Fruit fly (Drosophila melanogaster): ENCODE results near the gene CG12817.
A peak's percentile ranks its signal among the peaks of the same experiment; 100 is the strongest.

- no peak for TF ChIP-seq dac (GFP tag; optimal IDR thresholded peaks at IDR 0.05)
- peak; percentile 46 for TF ChIP-seq Eip93F (GFP tag; optimal IDR thresholded peaks at IDR 0.05)
- TF ChIP-seq CG4318 (GFP tag; optimal IDR thresholded peaks at IDR 0.05), result peak; percentile 9
- TF ChIP-seq CG10669 (GFP tag; optimal IDR thresholded peaks at IDR 0.05), result peak; percentile 3
- peak; percentile 48 for TF ChIP-seq Lpt (GFP tag; optimal IDR thresholded peaks at IDR 0.05)
- TF ChIP-seq Sox102F (GFP tag; optimal IDR thresholded peaks at IDR 0.05), result peak; percentile 74
- TF ChIP-seq achi (GFP tag; optimal IDR thresholded peaks at IDR 0.05), result peak; percentile 71
- TF ChIP-seq ss (GFP tag; optimal IDR thresholded peaks at IDR 0.05), result no peak
- TF ChIP-seq pdm3 (GFP tag; optimal IDR thresholded peaks at IDR 0.05), result peak; percentile 52
These were observed 41.1 kb upstream of the CG12817 start for dm6 chr3R:10265552-10266137.
